Fruit fly (Drosophila melanogaster): ENCODE results near the gene RpS27.
A peak's percentile ranks its signal among the peaks of the same experiment; 100 is the strongest.

- no peak for TF ChIP-seq cic (GFP tag; optimal IDR thresholded peaks at IDR 0.05)
- TF ChIP-seq cnc (optimal IDR thresholded peaks at IDR 0.05) = no peak
- TF ChIP-seq pad (GFP tag; optimal IDR thresholded peaks at IDR 0.05) = no peak
- peak; percentile 40 for TF ChIP-seq CG7101 (tag; optimal IDR thresholded peaks at IDR 0.05)
These were observed 39.8 kb downstream of the RpS27 start for dm6 chr3R:25207405-25208003.
